Fruit fly (Drosophila melanogaster): ENCODE data around the gene Pde11.

The Pde11 gene

DNA sequence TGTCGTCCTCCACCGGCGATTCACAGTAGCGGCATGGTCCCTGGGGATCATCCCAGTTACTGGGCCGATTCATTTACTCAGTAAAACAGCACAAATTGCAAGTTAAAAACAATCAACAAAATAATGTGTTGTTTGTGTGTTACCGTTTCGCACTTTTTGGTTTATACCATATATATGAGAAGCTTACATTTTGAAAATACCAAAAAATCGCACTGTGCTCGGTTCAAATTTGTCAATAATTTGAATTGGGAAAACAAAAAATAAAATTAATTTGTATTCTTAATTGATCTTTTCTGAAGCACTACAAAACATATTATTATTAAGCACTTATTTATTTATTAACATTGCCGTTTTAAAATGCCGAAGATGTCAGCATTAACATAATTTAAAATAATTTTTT lies 22.0 kb upstream of the Pde11 start, which contains the start of gene Atac2:
TSS of gene Atac2 (minus strand) at position 144 of the 400 bp plus-strand sequence.
- TF ChIP-seq woc (GFP tag; optimal IDR thresholded peaks at IDR 0.05) (no peak), Sp1 (GFP tag; optimal IDR thresholded peaks at IDR 0.05) (no peak), CrebA (GFP tag; optimal IDR thresholded peaks at IDR 0.05; ENCODE audit: borderline replicate concordance) (no peak), Dif (GFP tag; optimal IDR thresholded peaks at IDR 0.05; ENCODE audit: partially characterized antibody) (no peak), Hnf4 (GFP tag; optimal IDR thresholded peaks at IDR 0.05) (no peak), Hr78 (GFP tag; optimal IDR thresholded peaks at IDR 0.05) (no peak), dmrt93B (GFP tag; optimal IDR thresholded peaks at IDR 0.05) (no peak), GATAd (GFP tag; optimal IDR thresholded peaks at IDR 0.05) (no peak), rgr (GFP tag; optimal IDR thresholded peaks at IDR 0.05) (no peak)

DNA sequence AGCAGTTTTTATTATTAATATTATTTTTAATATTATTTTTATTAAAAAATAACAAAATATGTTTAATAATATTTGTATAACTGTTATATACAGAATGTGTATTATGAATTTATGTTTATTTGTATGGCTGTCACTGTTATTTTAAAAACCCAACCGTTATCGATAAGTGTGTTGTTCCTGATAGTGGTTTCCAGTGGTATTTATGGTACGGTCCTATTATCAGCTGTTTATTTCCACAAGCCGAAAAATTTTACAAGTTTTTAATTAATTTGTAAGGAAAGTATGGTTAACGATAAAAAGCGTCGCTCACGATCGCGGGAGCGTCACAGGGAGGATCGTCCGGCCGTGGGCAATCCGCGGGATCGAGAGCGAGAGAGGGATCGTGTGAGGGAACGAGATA lies 16.5 kb upstream of the Pde11 start, which contains the start of gene CG10333:
TSS of gene CG10333 (plus strand) at position 191 of the 400 bp plus-strand sequence.
- TF ChIP-seq sv (GFP tag; optimal IDR thresholded peaks at IDR 0.05) = no peak
- TF ChIP-seq Vsx2 (GFP tag; optimal IDR thresholded peaks at IDR 0.05; ENCODE audit: partially characterized antibody) = no peak
- TF ChIP-seq sage (GFP tag; optimal IDR thresholded peaks at IDR 0.05) = no peak
- TF ChIP-seq Myc (optimal IDR thresholded peaks at IDR 0.05) = no peak
- no peak for TF ChIP-seq Abd-B (GFP tag; optimal IDR thresholded peaks at IDR 0.05)
- no peak for TF ChIP-seq Sp1 (GFP tag; optimal IDR thresholded peaks at IDR 0.05)
- TF ChIP-seq GATAd (GFP tag; optimal IDR thresholded peaks at IDR 0.05) = no peak
- no peak for TF ChIP-seq Hnf4 (GFP tag; optimal IDR thresholded peaks at IDR 0.05)
- no peak for TF ChIP-seq woc (GFP tag; optimal IDR thresholded peaks at IDR 0.05)
- TF ChIP-seq lola (GFP tag; optimal IDR thresholded peaks at IDR 0.05) = no peak
- no peak for TF ChIP-seq psq (GFP tag; optimal IDR thresholded peaks at IDR 0.05)
- TF ChIP-seq Jra (GFP tag; optimal IDR thresholded peaks at IDR 0.05) = no peak
- TF ChIP-seq brk (GFP tag; optimal IDR thresholded peaks at IDR 0.05) = no peak
- TF ChIP-seq dsf (GFP tag; optimal IDR thresholded peaks at IDR 0.05; ENCODE audit: borderline replicate concordance) = no peak

DNA sequence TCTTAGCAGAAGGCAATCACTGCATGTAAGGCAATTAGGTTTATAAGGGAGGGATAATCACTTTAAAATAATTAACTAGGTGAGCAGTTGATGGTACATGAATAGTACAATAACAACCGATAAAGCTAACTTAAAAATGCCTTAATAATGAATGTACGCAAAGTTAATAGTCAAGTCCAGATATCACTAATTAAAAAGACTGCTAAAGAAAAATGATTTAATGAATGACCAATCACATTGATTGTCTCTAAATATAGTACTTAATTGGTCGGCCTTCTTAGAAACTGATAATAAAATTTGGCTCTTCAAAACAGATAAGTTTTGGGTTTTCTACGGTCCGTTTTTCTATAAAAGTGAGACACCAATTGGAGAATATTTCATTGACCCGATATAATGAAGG lies 15.4 kb upstream of the Pde11 start, which contains the start of gene CG31789:
TSS of gene CG31789 (plus strand) at position 380 of the 400 bp plus-strand sequence.
- no peak for TF ChIP-seq Sp1 (GFP tag; optimal IDR thresholded peaks at IDR 0.05)
- no peak for TF ChIP-seq fru (GFP tag; optimal IDR thresholded peaks at IDR 0.05)
- no peak for TF ChIP-seq br (GFP tag; optimal IDR thresholded peaks at IDR 0.05)
- TF ChIP-seq CG32264 (GFP tag; optimal IDR thresholded peaks at IDR 0.05) = no peak

DNA sequence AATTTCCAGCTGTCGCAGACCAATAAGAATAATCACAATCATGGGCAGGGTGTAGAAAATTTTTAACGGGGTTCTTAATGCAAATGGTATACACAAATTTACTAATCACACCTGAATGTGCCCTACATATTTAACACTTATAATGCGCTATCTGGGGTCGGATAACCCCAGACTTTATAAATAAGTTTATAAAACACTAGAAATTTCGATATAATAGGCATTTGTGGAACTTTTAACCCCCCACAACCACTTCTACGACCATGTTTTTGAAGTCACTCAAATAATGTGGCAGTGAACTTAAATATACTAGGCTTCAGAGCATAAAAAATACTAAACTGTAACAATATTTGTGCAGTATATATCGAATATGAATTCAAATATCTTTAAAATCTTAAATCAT lies 14.8 kb upstream of the Pde11 start, which contains the start of gene CG10413:
TSS of gene CG10413 (minus strand) at position 264 of the 400 bp plus-strand sequence.
- TF ChIP-seq dmrt93B (GFP tag; optimal IDR thresholded peaks at IDR 0.05) = peak; percentile 97
- TF ChIP-seq rgr (GFP tag; optimal IDR thresholded peaks at IDR 0.05) = peak; percentile 99
- TF ChIP-seq foxo (GFP tag; optimal IDR thresholded peaks at IDR 0.05) = peak; percentile 93 to 99
- TF ChIP-seq Myc (optimal IDR thresholded peaks at IDR 0.05) = no peak
- peak; percentile 96 for TF ChIP-seq brk (GFP tag; optimal IDR thresholded peaks at IDR 0.05)
- TF ChIP-seq Dfd (GFP tag; optimal IDR thresholded peaks at IDR 0.05) = no peak
- TF ChIP-seq Hr78 (GFP tag; optimal IDR thresholded peaks at IDR 0.05) = no peak
- peak; percentile 94 for TF ChIP-seq woc (GFP tag; optimal IDR thresholded peaks at IDR 0.05)
- peak; percentile 96 for TF ChIP-seq psq (GFP tag; optimal IDR thresholded peaks at IDR 0.05)
- TF ChIP-seq sage (GFP tag; optimal IDR thresholded peaks at IDR 0.05) = peak; percentile 96
- TF ChIP-seq Jra (GFP tag; optimal IDR thresholded peaks at IDR 0.05) = peak; percentile 96
- peak; percentile 90 for TF ChIP-seq dsf (GFP tag; optimal IDR thresholded peaks at IDR 0.05; ENCODE audit: borderline replicate concordance)
- TF ChIP-seq jim (GFP tag; optimal IDR thresholded peaks at IDR 0.05) = peak; percentile 29
- no peak for TF ChIP-seq dl (GFP tag; optimal IDR thresholded peaks at IDR 0.05; ENCODE audit: insufficient read depth in 1 of 2, partially characterized antibody in 2 of 2)
- no peak for TF ChIP-seq pan (optimal IDR thresholded peaks at IDR 0.05)
- TF ChIP-seq Hnf4 (GFP tag; optimal IDR thresholded peaks at IDR 0.05) = peak; percentile 98
- peak; percentile 98 for TF ChIP-seq Sp1 (GFP tag; optimal IDR thresholded peaks at IDR 0.05)
- TF ChIP-seq ey (GFP tag; optimal IDR thresholded peaks at IDR 0.05) = peak; percentile 99
- peak; percentile 99 for TF ChIP-seq HLH106 (tag; optimal IDR thresholded peaks at IDR 0.05)
- TF ChIP-seq OdsH (GFP tag; optimal IDR thresholded peaks at IDR 0.05) = peak; percentile 98
- no peak for TF ChIP-seq Rel (GFP tag; optimal IDR thresholded peaks at IDR 0.05)
- TF ChIP-seq Rel (tag; optimal IDR thresholded peaks at IDR 0.05) = peak; percentile 91
- peak; percentile 95 for TF ChIP-seq CG32264 (GFP tag; optimal IDR thresholded peaks at IDR 0.05)
- peak; percentile 97 for TF ChIP-seq sv (GFP tag; optimal IDR thresholded peaks at IDR 0.05)
- peak; percentile 88 for TF ChIP-seq Hr83 (GFP tag; optimal IDR thresholded peaks at IDR 0.05; ENCODE audit: poor library complexity, severe bottlenecking)
- no peak for TF ChIP-seq Abd-B (GFP tag; optimal IDR thresholded peaks at IDR 0.05)
- peak; percentile 99 for TF ChIP-seq br (GFP tag; optimal IDR thresholded peaks at IDR 0.05)
- peak; percentile 89 for TF ChIP-seq Mio (GFP tag; optimal IDR thresholded peaks at IDR 0.05)
- no peak for TF ChIP-seq lola (GFP tag; optimal IDR thresholded peaks at IDR 0.05)
- peak; percentile 99 for TF ChIP-seq h (GFP tag; optimal IDR thresholded peaks at IDR 0.05)
- TF ChIP-seq GATAd (GFP tag; optimal IDR thresholded peaks at IDR 0.05) = peak; percentile 93
- TF ChIP-seq fru (GFP tag; optimal IDR thresholded peaks at IDR 0.05) = peak; percentile 98
- TF ChIP-seq CG9705 (GFP tag; optimal IDR thresholded peaks at IDR 0.05) = peak; percentile 98
